Fruit fly (Drosophila melanogaster): ENCODE measurements around the gene CG31606.

dm6 chr2L:8133772-8134386 is 13.5 kb upstream of the CG31606 start:
- no peak for TF ChIP-seq crol (GFP tag; IDR thresholded peaks at IDR 0.05)
- no peak for TF ChIP-seq CG1792 (GFP tag; optimal IDR thresholded peaks at IDR 0.05)
- TF ChIP-seq gro (GFP tag; optimal IDR thresholded peaks at IDR 0.05) = no peak
- no peak for TF ChIP-seq CG4360 (GFP tag; IDR thresholded peaks at IDR 0.05)
- TF ChIP-seq ab (GFP tag; optimal IDR thresholded peaks at IDR 0.05) = no peak
- no peak for TF ChIP-seq Rx (GFP tag; IDR thresholded peaks at IDR 0.05)
- TF ChIP-seq Doc2 (GFP tag; IDR thresholded peaks at IDR 0.05) = no peak
- TF ChIP-seq Stat92E (GFP tag; optimal IDR thresholded peaks at IDR 0.05) = peak in 1 of 3 experiments; percentile 41
- no peak for TF ChIP-seq fru (optimal IDR thresholded peaks at IDR 0.05)

Measured in whole organism, embryonic.